Worm (Caenorhabditis elegans): Measurements from ENCODE around the gene cpg-19.

cpg-19 gene

ce11 chrX:16590803-16591202 is 30.8 kb upstream of the cpg-19 start (continued):
- TF ChIP-seq tlf-1 (GFP tag; optimal IDR thresholded peaks at IDR 0.05) (peak; percentile 59), atf-7 (tag; optimal IDR thresholded peaks at IDR 0.05) (peak; percentile 35), lag-1 (GFP tag; IDR thresholded peaks at IDR 0.05) (no peak), nhr-120 (GFP tag; IDR thresholded peaks at IDR 0.05) (no peak), lsy-27 (tag; optimal IDR thresholded peaks at IDR 0.05; ENCODE audit: borderline replicate concordance, insufficient read depth) (peak; percentile 53), rec-8 (tag; optimal IDR thresholded peaks at IDR 0.05) (peak; percentile 57 to 69), attf-5 (GFP tag; optimal IDR thresholded peaks at IDR 0.05) (peak; percentile 52), ceh-40 (GFP tag; IDR thresholded peaks at IDR 0.05) (no peak), lin-35 (GFP tag; optimal IDR thresholded peaks at IDR 0.05) (peak in 1 of 3 experiments; percentile 74), rcor-1 (GFP tag; IDR thresholded peaks at IDR 0.05) (peak; percentile 72), cebp-2 (GFP tag; IDR thresholded peaks at IDR 0.05) (peak; percentile 83; the same call in 1 of the 2 replicates), mel-28 (tag; optimal IDR thresholded peaks at IDR 0.05; ENCODE audit: borderline replicate concordance) (peak; percentile 8), aptf-2 (GFP tag; conservative IDR thresholded peaks at IDR 0.05) (no peak), madf-10 (tag; optimal IDR thresholded peaks at IDR 0.05) (peak; percentile 78), repo-1 (tag; optimal IDR thresholded peaks at IDR 0.05) (peak; percentile 42), F55B11.4 (tag; optimal IDR thresholded peaks at IDR 0.05; ENCODE audit: borderline replicate concordance, insufficient read depth) (no peak), B0035.1 (tag; optimal IDR thresholded peaks at IDR 0.05) (peak; percentile 19), ztf-6 (GFP tag; IDR thresholded peaks at IDR 0.05) (no peak), F49E8.2 (tag; optimal IDR thresholded peaks at IDR 0.05; ENCODE audit: insufficient read depth) (peak; percentile 44), hlh-12 (tag; optimal IDR thresholded peaks at IDR 0.05) (peak; percentile 19), nfya-1 (tag; optimal IDR thresholded peaks at IDR 0.05; ENCODE audit: borderline replicate concordance, insufficient read depth) (no peak), ceh-27 (GFP tag; optimal IDR thresholded peaks at IDR 0.05) (peak; percentile 85), F57A8.1 (GFP tag; optimal IDR thresholded peaks at IDR 0.05) (no peak), cebp-1 (GFP tag; IDR thresholded peaks at IDR 0.05) (peak; percentile 39; the same call in 1 of the 2 replicates), cebp-1 (tag; optimal IDR thresholded peaks at IDR 0.05) (peak; percentile 71), ZK185.1 (tag; optimal IDR thresholded peaks at IDR 0.05; ENCODE audit: poor library complexity, severe bottlenecking) (peak; percentile 79), snpc-3.4 (tag; optimal IDR thresholded peaks at IDR 0.05) (peak; percentile 59), B0019.2 (GFP tag; conservative IDR thresholded peaks at IDR 0.05) (no peak), ztf-26 (tag; optimal IDR thresholded peaks at IDR 0.05) (peak; percentile 45), ceh-100 (GFP tag; IDR thresholded peaks at IDR 0.05) (no peak), K12H6.12 (tag; optimal IDR thresholded peaks at IDR 0.05) (peak; percentile 28), ceh-58 (GFP tag; IDR thresholded peaks at IDR 0.05) (no peak), Y53F4B.3 (GFP tag; IDR thresholded peaks at IDR 0.05) (peak; percentile 54; the same call in 1 of the 2 replicates), zim-3 (tag; optimal IDR thresholded peaks at IDR 0.05) (peak; percentile 76)

DNA sequence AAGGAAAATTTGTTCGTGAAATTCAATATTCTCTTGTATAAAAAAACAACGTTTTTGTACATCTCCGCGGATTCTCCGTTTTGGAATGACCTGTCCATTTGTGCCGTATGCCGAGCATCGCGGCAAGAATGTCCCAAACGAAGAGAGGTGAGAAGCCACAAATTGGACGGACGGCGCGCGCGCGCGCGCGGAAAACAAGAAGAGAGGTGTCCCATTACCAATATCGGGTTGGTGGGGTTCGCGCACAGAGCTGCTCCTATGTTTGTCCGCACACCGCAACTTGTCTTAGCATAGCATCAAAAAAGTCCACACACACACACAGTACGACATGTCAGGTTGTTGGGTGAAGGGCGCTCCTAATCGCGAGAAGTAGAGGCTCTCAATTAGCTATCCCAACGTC is 30.1 kb upstream of the cpg-19 start:
- TF ChIP-seq madf-10 (tag; optimal IDR thresholded peaks at IDR 0.05) (no peak), egrh-3 (GFP tag; IDR thresholded peaks at IDR 0.05) (peak; percentile 52; the same call in 1 of the 2 replicates), zfh-2 (GFP tag; conservative IDR thresholded peaks at IDR 0.05) (peak; percentile 88)

DNA sequence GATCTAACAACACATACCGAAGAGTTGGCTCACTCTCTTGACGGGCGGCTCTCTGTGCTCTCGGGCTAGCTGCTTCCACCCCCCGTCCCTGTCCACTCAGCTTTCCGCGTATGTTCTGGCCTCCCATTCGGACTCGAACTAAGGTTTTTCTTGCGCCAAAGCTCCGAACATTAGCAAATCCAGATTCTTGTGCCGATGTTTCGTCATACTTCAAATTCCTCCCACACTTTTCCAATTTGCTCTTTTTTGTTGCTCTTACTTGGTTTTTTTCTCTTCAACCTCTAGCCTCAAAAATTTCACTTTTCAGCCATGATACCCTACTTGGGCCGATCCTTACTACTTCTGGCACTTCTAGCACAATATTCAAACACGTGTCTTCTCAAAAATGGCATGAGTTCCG is 26.7 kb upstream of the cpg-19 start, which contains the start of gene cdh-9:
TSS of gene cdh-9 (plus strand) at position 301 of the 400 bp plus-strand sequence.
- TF ChIP-seq dpl-1 (GFP tag; optimal IDR thresholded peaks at IDR 0.05): no peak
- no peak for TF ChIP-seq somi-1 (GFP tag; optimal IDR thresholded peaks at IDR 0.05)
- TF ChIP-seq akir-1 (GFP tag; optimal IDR thresholded peaks at IDR 0.05): no peak
- TF ChIP-seq hmg-1.2 (GFP tag; IDR thresholded peaks at IDR 0.05): no peak
- no peak for TF ChIP-seq nhr-80 (tag; optimal IDR thresholded peaks at IDR 0.05)
- TF ChIP-seq tbp1 (GFP tag; optimal IDR thresholded peaks at IDR 0.05): no peak
- no peak for TF ChIP-seq egrh-3 (GFP tag; IDR thresholded peaks at IDR 0.05)
- TF ChIP-seq zim-3 (tag; optimal IDR thresholded peaks at IDR 0.05): no peak
- TF ChIP-seq xnd-1 (tag; optimal IDR thresholded peaks at IDR 0.05): no peak
- TF ChIP-seq F57A8.1 (GFP tag; optimal IDR thresholded peaks at IDR 0.05): no peak
